Worm (Caenorhabditis elegans) whole organism, mixed stage, embryonic: Measurements from ENCODE around the gene nspe-3.

ENCODE experiments used
- ceh-43 ChIP-seq: fragments of 200-800 bp; sonication (Bioruptor generic); optimal IDR thresholded peaks from 2 replicates; lab custom pipeline; 2018; ENCODE audit warnings: mild to moderate bottlenecking, missing genetic modification characterization, moderate library complexity, missing compliant biosample characterization
- ces-1 ChIP-seq: fragments of 150-350 bp; optimal IDR thresholded peaks from 2 replicates; lab custom pipeline; 2014; ENCODE audit warnings: missing biosample characterization, missing genetic modification reagents, missing genetic modification characterization
- lsy-2 ChIP-seq: fragments of 150-350 bp; optimal IDR thresholded peaks from 2 replicates; lab custom pipeline; 2014; ENCODE audit warnings: missing biosample characterization, missing genetic modification characterization
- mab-5 ChIP-seq: fragments of 150-350 bp; optimal IDR thresholded peaks from 2 replicates; lab custom pipeline; 2014; ENCODE audit warnings: missing biosample characterization, missing genetic modification characterization
- mep-1 ChIP-seq: fragments of 150-350 bp; optimal IDR thresholded peaks from 2 replicates; lab custom pipeline; 2017; ENCODE audit warnings: missing biosample characterization, missing genetic modification reagents, missing genetic modification characterization, inconsistent platforms
- snpc-4 ChIP-seq: fragments of 150-350 bp; optimal IDR thresholded peaks from 2 replicates; lab custom pipeline; 2014; ENCODE audit warnings: missing biosample characterization, missing genetic modification characterization
- unc-39 ChIP-seq: fragments of 150-350 bp; optimal IDR thresholded peaks from 2 replicates; lab custom pipeline; 2014; ENCODE audit warnings: missing biosample characterization, missing genetic modification characterization

- TF ChIP-seq lsy-2 (no peak), mab-5 (tag; lab: Kevin White, UChicago) (no peak), ceh-43 (no peak), mep-1 (tag; lab: Kevin White, UChicago) (no peak), unc-39 (tag; lab: Kevin White, UChicago) (no peak), snpc-4 (tag; lab: Kevin White, UChicago) (no peak), ces-1 (GFP tag; lab: Kevin White, UChicago) (no peak)
Measured at ce11 chrII:12616081-12616480, 1.6 kb upstream of the nspe-3 start, which contains the start of gene nspe-6.
